Worm (Caenorhabditis elegans) whole organism, midembryonic: Measurements from ENCODE around the gene ugt-19.

Experiments used
- T22C8.4 ChIP-seq: fragments of 200-800 bp; sonication (Bioruptor generic); IDR thresholded peaks from 2 replicates; pipeline ENCODE4 v1.3.6; 2022; ENCODE audit warnings: missing genetic modification characterization, missing compliant biosample characterization
- cog-1 ChIP-seq: sonication (generic microtip); optimal IDR thresholded peaks from 2 replicates; lab custom pipeline; 2016; ENCODE audit warnings: missing genetic modification characterization, missing compliant biosample characterization
- flt-1 ChIP-seq: fragments of 200-800 bp; sonication (Bioruptor generic); IDR thresholded peaks from 2 replicates; pipeline ENCODE4 v1.3.6; 2022; ENCODE audit warnings: missing genetic modification characterization, missing compliant biosample characterization
- klf-2 ChIP-seq: fragments of 200-800 bp; sonication (Bioruptor generic); conservative IDR thresholded peaks from 2 replicates; pipeline ENCODE4 v1.3.6; 2022; ENCODE audit warnings: missing genetic modification reagents, missing genetic modification characterization, missing compliant biosample characterization
- med-1 ChIP-seq: sonication (generic microtip); optimal IDR thresholded peaks from 2 replicates; lab custom pipeline; 2017; ENCODE audit warnings: missing genetic modification characterization, mild to moderate bottlenecking, missing compliant biosample characterization, antibody characterized with exemption, missing genetic modification reagents; ENCODE audit not compliant: insufficient read depth
- ref-1 ChIP-seq: fragments of 200-800 bp; sonication (Bioruptor generic); conservative IDR thresholded peaks from 2 replicates; pipeline ENCODE4 v1.3.6; 2022; ENCODE audit warnings: missing genetic modification reagents, missing genetic modification characterization, missing compliant biosample characterization
- tab-1 ChIP-seq: fragments of 200-800 bp; sonication (Bioruptor generic); IDR thresholded peaks from 2 replicates; pipeline ENCODE4 v1.3.6; 2022; ENCODE audit warnings: missing genetic modification characterization, missing compliant biosample characterization
- ztf-23 ChIP-seq: fragments of 200-800 bp; sonication (Bioruptor generic); IDR thresholded peaks from 2 replicates; pipeline ENCODE4 v1.3.6; 2022; ENCODE audit warnings: missing genetic modification reagents, missing genetic modification characterization, missing compliant biosample characterization
- ztf-29 ChIP-seq: fragments of 200-800 bp; sonication (Bioruptor generic); IDR thresholded peaks from 2 replicates; pipeline ENCODE4 v1.3.6; 2022; ENCODE audit warnings: missing genetic modification reagents, missing genetic modification characterization, missing compliant biosample characterization

The ugt-19 gene

ce11 chrIV:6095357-6095858 is 15.7 kb upstream of the ugt-19 start, which contains the start of gene lag-1:
Gene lag-1 (plus strand): TSS chrIV:6095407.
- TF ChIP-seq ref-1 (GFP tag; lab: Robert Waterston, UW) (no peak), tab-1 (GFP tag; lab: Robert Waterston, UW) (no peak), klf-2 (no peak), ztf-29 (GFP tag; lab: Robert Waterston, UW) (no peak), cog-1 (tag; lab: Kevin White, UChicago) (no peak), ztf-23 (GFP tag; lab: Robert Waterston, UW) (no peak), med-1 (GFP tag; lab: Kevin White, UChicago) (no peak), T22C8.4 (no peak), flt-1 (no peak)

ce11 chrIV:6094315-6094606 is 14.5 kb upstream of the ugt-19 start:
- TF ChIP-seq flt-1 (no peak), klf-2 (no peak), ref-1 (GFP tag; lab: Robert Waterston, UW) (no peak)

ce11 chrIV:6093477-6094314 is 13.9 kb upstream of the ugt-19 start, which contains the start of gene cpi-1:
Gene cpi-1 (minus strand): TSS chrIV:6093680.
- TF ChIP-seq ref-1 (GFP tag; lab: Robert Waterston, UW) (no peak), klf-2 (no peak), T22C8.4 (no peak), cog-1 (tag; lab: Kevin White, UChicago) (no peak), tab-1 (GFP tag; lab: Robert Waterston, UW) (no peak), med-1 (GFP tag; lab: Kevin White, UChicago) (no peak), ztf-23 (GFP tag; lab: Robert Waterston, UW) (no peak), flt-1 (no peak), ztf-29 (GFP tag; lab: Robert Waterston, UW) (no peak)

ce11 chrIV:6092313-6092712 is 12.6 kb upstream of the ugt-19 start, which contains the start of gene K08B4.7:
Gene K08B4.7 (minus strand): TSS chrIV:6092413.
- no peak for TF ChIP-seq klf-2
- no peak for TF ChIP-seq med-1 (GFP tag; lab: Kevin White, UChicago)
- no peak for TF ChIP-seq flt-1
- TF ChIP-seq ztf-23 (GFP tag; lab: Robert Waterston, UW): no peak
- no peak for TF ChIP-seq T22C8.4
- TF ChIP-seq cog-1 (tag; lab: Kevin White, UChicago): no peak
- TF ChIP-seq ztf-29 (GFP tag; lab: Robert Waterston, UW): no peak
- no peak for TF ChIP-seq ref-1 (GFP tag; lab: Robert Waterston, UW)
- TF ChIP-seq tab-1 (GFP tag; lab: Robert Waterston, UW): no peak

- TF ChIP-seq klf-2 (no peak), ztf-23 (GFP tag; lab: Robert Waterston, UW) (no peak), ref-1 (GFP tag; lab: Robert Waterston, UW) (no peak), flt-1 (no peak), ztf-29 (GFP tag; lab: Robert Waterston, UW) (no peak), tab-1 (GFP tag; lab: Robert Waterston, UW) (no peak), med-1 (GFP tag; lab: Kevin White, UChicago) (no peak), cog-1 (tag; lab: Kevin White, UChicago) (no peak), T22C8.4 (no peak)
Measured at ce11 chrIV:6086479-6086878, 6.7 kb upstream of the ugt-19 start.

- TF ChIP-seq med-1 (GFP tag; lab: Kevin White, UChicago) (no peak), klf-2 (no peak), ztf-23 (GFP tag; lab: Robert Waterston, UW) (no peak), T22C8.4 (no peak), cog-1 (tag; lab: Kevin White, UChicago) (no peak), tab-1 (GFP tag; lab: Robert Waterston, UW) (no peak), ref-1 (GFP tag; lab: Robert Waterston, UW) (no peak), ztf-29 (GFP tag; lab: Robert Waterston, UW) (no peak), flt-1 (no peak)
Measured at ce11 chrIV:6083550-6084041, 3.8 kb upstream of the ugt-19 start, which contains the start of gene ugt-20. Gene ugt-20 (minus strand): TSS chrIV:6083600.

ce11 chrIV:6076128-6076527 is 3.6 kb downstream of the ugt-19 start, which contains the start of gene cpg-20:
Gene cpg-20 (minus strand): TSS chrIV:6076228.
- no peak for TF ChIP-seq ref-1 (GFP tag; lab: Robert Waterston, UW)
- no peak for TF ChIP-seq T22C8.4
- no peak for TF ChIP-seq flt-1
- TF ChIP-seq med-1 (GFP tag; lab: Kevin White, UChicago): no peak
- no peak for TF ChIP-seq tab-1 (GFP tag; lab: Robert Waterston, UW)
- no peak for TF ChIP-seq ztf-23 (GFP tag; lab: Robert Waterston, UW)
- TF ChIP-seq klf-2: no peak
- TF ChIP-seq ztf-29 (GFP tag; lab: Robert Waterston, UW): no peak
- TF ChIP-seq cog-1 (tag; lab: Kevin White, UChicago): no peak

ce11 chrIV:6071026-6071425 is 8.7 kb downstream of the ugt-19 start:
- TF ChIP-seq med-1 (GFP tag; lab: Kevin White, UChicago): no peak
- no peak for TF ChIP-seq T22C8.4
- TF ChIP-seq klf-2: no peak
- TF ChIP-seq ztf-23 (GFP tag; lab: Robert Waterston, UW): no peak

ce11 chrIV:6065186-6065585 is 14.6 kb downstream of the ugt-19 start:
- TF ChIP-seq cog-1 (tag; lab: Kevin White, UChicago): no peak
- TF ChIP-seq tab-1 (GFP tag; lab: Robert Waterston, UW): no peak
- no peak for TF ChIP-seq flt-1
- no peak for TF ChIP-seq ztf-23 (GFP tag; lab: Robert Waterston, UW)
- no peak for TF ChIP-seq ref-1 (GFP tag; lab: Robert Waterston, UW)
- no peak for TF ChIP-seq klf-2
- TF ChIP-seq ztf-29 (GFP tag; lab: Robert Waterston, UW): no peak
- no peak for TF ChIP-seq T22C8.4
- no peak for TF ChIP-seq med-1 (GFP tag; lab: Kevin White, UChicago)
